Fruit fly (Drosophila melanogaster) S2 (cell line): ENCODE measurements around the gene CG33272.

ENCODE experiments used
- CG8478 ChIP-seq: fragments of >200 bp; optimal IDR thresholded peaks from 2 replicates; lab custom pipeline; 2018
- CTCF ChIP-seq, 2 experiments: fragments of >200 bp; optimal IDR thresholded peaks; 2 replicates each; lab custom pipeline; 2018

- TF ChIP-seq CTCF (optimal IDR thresholded peaks at IDR 0.05; lab: Kevin White, UChicago) (no peak), CG8478 (lab: Kevin White, UChicago) (no peak)
These were observed 19.0 kb downstream of the CG33272 start for dm6 chr3L:11491222-11491873.
